Worm (Caenorhabditis elegans): Measurements from ENCODE around the gene ten-1.

The ten-1 gene

DNA sequence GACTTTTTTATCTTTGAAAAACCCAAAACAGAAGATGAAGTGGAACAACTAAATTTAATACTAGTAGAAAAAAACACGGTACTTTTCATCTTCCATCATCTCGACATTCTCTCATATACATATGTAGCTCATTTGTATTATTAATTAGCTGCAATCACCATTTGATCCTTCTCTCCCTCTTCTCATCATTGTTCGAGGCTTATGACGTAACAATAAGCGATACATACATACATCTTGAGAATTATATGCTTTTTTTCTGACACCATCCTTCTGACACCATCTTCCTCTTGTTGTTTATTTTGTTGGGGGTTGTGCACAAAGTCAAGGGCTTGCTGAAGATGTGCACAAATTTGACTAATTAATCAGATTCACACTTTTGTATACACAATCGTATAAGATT lies 16.6 kb downstream of the ten-1 start:
- TF ChIP-seq eyg-1 (tag; optimal IDR thresholded peaks at IDR 0.05) (no peak), ceh-48 (tag; optimal IDR thresholded peaks at IDR 0.05) (no peak), unc-55 (GFP tag; optimal IDR thresholded peaks at IDR 0.05) (no peak), mec-3 (tag; optimal IDR thresholded peaks at IDR 0.05; ENCODE audit: borderline replicate concordance) (no peak), pha-2 (tag; optimal IDR thresholded peaks at IDR 0.05) (no peak), npax-4 (tag; optimal IDR thresholded peaks at IDR 0.05) (no peak), fkh-6 (tag; optimal IDR thresholded peaks at IDR 0.05) (no peak), lim-6 (tag; optimal IDR thresholded peaks at IDR 0.05) (no peak), ahr-1 (tag; optimal IDR thresholded peaks at IDR 0.05) (no peak), hlh-8 (tag; optimal IDR thresholded peaks at IDR 0.05) (no peak), elt-2 (tag; optimal IDR thresholded peaks at IDR 0.05) (no peak), hlh-15 (tag; optimal IDR thresholded peaks at IDR 0.05) (no peak), unc-3 (GFP tag; conservative IDR thresholded peaks at IDR 0.05) (no peak), unc-3 (tag; optimal IDR thresholded peaks at IDR 0.05) (no peak), F13H6.1 (tag; optimal IDR thresholded peaks at IDR 0.05) (no peak), ztf-16 (tag; optimal IDR thresholded peaks at IDR 0.05) (no peak)

DNA sequence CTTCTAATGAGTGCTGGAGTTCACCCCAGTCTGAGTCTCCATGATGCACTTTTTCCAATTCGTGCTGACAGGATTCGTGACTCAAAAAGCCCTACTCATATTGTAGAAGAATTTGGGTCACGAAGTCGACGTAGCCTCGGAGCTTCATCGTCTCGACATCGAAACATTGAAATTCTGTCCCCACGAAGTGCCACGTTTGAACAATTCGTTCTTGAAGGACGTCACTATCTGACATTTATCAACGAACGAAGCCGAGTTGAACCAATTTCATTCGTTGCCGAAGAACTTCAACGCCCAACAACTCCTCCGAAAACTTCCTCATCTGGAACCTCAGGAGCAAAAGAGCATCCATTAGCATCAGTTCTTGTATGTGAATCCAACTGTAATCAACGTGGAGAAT lies 18.4 kb downstream of the ten-1 start:
- TF ChIP-seq ceh-6 (GFP tag; optimal IDR thresholded peaks at IDR 0.05) (no peak), lin-11 (tag; optimal IDR thresholded peaks at IDR 0.05) (no peak), che-1 (tag; optimal IDR thresholded peaks at IDR 0.05) (no peak), ceh-34 (tag; optimal IDR thresholded peaks at IDR 0.05) (no peak), fax-1 (tag; optimal IDR thresholded peaks at IDR 0.05) (no peak), ahr-1 (tag; optimal IDR thresholded peaks at IDR 0.05) (no peak), nhr-232 (tag; optimal IDR thresholded peaks at IDR 0.05) (no peak), pat-9 (tag; optimal IDR thresholded peaks at IDR 0.05) (no peak), unc-42 (tag; optimal IDR thresholded peaks at IDR 0.05) (no peak), C38D4.7 (GFP tag; optimal IDR thresholded peaks at IDR 0.05) (no peak), sox-2 (GFP tag; IDR thresholded peaks at IDR 0.05) (no peak), ceh-24 (tag; optimal IDR thresholded peaks at IDR 0.05) (no peak), dve-1 (tag; optimal IDR thresholded peaks at IDR 0.05) (no peak), nhr-11 (tag; optimal IDR thresholded peaks at IDR 0.05) (no peak), hlh-15 (tag; optimal IDR thresholded peaks at IDR 0.05) (no peak), lim-6 (tag; optimal IDR thresholded peaks at IDR 0.05) (no peak)

DNA sequence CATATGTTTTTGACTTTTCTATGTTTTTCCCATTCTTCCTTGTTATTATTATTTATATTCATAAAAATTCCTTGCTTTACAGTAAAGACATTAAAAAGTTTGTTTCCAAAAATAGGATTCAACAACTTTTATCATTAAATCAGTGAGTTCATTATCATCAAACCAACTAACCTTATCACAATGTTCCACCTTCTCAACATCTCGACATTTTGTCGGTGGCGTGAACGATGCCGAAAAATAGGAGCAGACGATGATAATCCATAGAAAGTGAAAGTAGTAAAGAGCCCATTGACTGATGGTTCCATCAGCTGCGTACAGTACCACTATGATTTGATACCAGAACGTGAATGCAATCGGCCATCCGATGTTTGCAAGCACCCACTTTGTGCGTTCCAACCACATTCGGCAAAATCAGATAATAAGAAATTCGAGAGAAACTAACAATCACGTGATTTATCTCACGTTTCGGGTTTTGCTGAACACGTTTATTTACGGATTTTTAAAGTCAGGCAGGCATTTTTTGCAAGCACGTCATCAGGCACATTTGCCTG lies 28.0 kb downstream of the ten-1 start, which contains the start of gene dhhc-5:
Gene dhhc-5 (minus strand): TSS at position 406 of the 551 bp plus-strand sequence.
- TF ChIP-seq hlh-30 (tag; optimal IDR thresholded peaks at IDR 0.05; ENCODE audit: insufficient read depth), result peak; percentile 0
- TF ChIP-seq lin-11 (tag; optimal IDR thresholded peaks at IDR 0.05), result no peak
- TF ChIP-seq hlh-6 (tag; optimal IDR thresholded peaks at IDR 0.05), result no peak
- no peak for TF ChIP-seq lim-6 (tag; optimal IDR thresholded peaks at IDR 0.05)

DNA sequence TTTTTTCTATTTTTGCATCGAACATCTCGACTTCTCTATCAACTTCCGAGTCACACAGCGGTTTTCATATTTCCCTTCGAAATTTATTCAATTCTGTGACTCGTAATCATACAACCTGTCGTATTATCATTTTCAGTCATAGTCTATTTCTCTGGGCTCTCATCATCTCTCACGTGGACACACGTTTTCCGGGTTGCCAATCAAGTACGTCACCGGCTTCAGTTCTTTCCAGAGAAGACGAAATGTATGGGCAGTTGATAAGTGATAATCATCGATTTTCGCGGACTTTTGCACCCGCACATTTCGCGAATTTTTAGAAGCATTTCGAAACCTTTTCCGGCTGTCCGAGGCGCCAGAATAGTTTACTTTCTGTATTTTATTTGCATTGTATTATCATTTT lies 29.5 kb downstream of the ten-1 start, which contains the start of gene srv-1:
Gene srv-1 (plus strand): TSS at position 131 of the 400 bp plus-strand sequence.
- TF ChIP-seq ets-4 (tag; optimal IDR thresholded peaks at IDR 0.05), result no peak
- TF ChIP-seq elt-2 (tag; optimal IDR thresholded peaks at IDR 0.05), result peak; percentile 30

DNA sequence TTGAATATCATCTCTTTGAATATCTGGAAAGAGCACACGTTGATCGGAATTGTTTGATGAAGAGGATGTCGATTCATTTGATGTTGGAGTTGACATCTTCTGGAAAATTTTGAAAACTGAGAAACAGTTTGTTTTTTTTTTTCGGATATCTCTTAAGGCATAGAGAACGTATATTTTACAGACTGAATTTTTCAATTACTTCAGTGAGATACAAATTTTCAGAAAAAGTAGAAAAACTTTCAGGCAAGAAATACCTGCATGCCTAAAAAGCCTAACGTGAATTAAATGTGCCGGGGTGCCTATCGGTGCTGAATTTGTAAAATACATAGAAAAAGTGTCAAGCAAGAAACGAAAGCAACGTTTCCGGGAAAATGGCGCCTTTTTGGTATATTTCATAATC lies 36.0 kb downstream of the ten-1 start, which contains the start of gene zak-1:
Gene zak-1 (minus strand): TSS at position 101 of the 400 bp plus-strand sequence.
- TF ChIP-seq ceh-24 (tag; optimal IDR thresholded peaks at IDR 0.05) (no peak), pax-1 (tag; optimal IDR thresholded peaks at IDR 0.05) (no peak), ceh-6 (GFP tag; optimal IDR thresholded peaks at IDR 0.05) (no peak), ama-1 (optimal IDR thresholded peaks at IDR 0.05) (no peak), pha-4 (tag; optimal IDR thresholded peaks at IDR 0.05) (no peak), C08G9.2 (tag; optimal IDR thresholded peaks at IDR 0.05) (no peak), pqm-1 (tag; optimal IDR thresholded peaks at IDR 0.05) (no peak), pros-1 (tag; optimal IDR thresholded peaks at IDR 0.05) (no peak), Y22D7AL.16 (tag; optimal IDR thresholded peaks at IDR 0.05) (no peak), nhr-232 (tag; optimal IDR thresholded peaks at IDR 0.05) (no peak), pha-2 (tag; optimal IDR thresholded peaks at IDR 0.05) (no peak), pat-9 (tag; optimal IDR thresholded peaks at IDR 0.05) (no peak), madf-2 (tag; optimal IDR thresholded peaks at IDR 0.05) (no peak)

All from whole organism, late embryonic.